Fruit fly (Drosophila melanogaster): ENCODE data around the gene CG12301.

CG12301 gene

DNA sequence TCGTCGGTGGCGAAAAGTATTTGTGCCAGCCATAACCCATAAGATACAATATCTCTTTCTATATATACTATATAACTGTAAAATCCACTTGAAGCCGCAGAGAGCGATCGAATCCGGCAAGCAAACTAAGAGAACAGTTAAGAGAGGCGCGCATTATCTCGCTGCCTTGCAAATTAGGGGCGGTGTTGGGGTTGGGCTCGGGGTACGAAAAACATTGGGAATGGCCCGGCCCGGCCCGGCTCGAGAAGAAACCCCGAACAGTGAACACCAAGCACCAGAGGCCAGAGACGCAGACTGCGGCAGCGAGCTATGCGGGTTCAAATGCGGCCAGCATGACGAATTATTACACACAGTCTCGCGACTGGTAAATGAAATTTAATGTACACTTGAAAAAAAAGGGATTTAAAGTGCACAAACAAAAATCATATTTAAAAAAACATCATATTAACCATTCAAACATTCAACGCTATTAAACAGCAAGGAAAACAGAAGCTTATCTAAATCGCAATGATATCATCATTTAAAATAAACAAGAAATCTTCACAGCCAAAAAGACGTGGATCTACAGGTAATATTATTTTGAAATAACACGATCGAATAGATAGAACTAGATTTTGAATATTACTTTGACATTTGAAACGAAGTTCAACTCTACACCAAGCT is 48.1 kb upstream of the CG12301 start (continued):
- peak; percentile 47 for TF ChIP-seq esn (GFP tag; optimal IDR thresholded peaks at IDR 0.05)
- no peak for TF ChIP-seq CG16779 (tag; optimal IDR thresholded peaks at IDR 0.05)
- peak; percentile 3 for TF ChIP-seq CG8319 (GFP tag; optimal IDR thresholded peaks at IDR 0.05)
- TF ChIP-seq CG15336 (GFP tag; IDR thresholded peaks at IDR 0.05): no peak
- TF ChIP-seq Smox (GFP tag; optimal IDR thresholded peaks at IDR 0.05): peak; percentile 42
- peak; percentile 72; the same call in 2 of the 3 replicates for TF ChIP-seq eg (GFP tag; IDR thresholded peaks at IDR 0.05)
- TF ChIP-seq spab (GFP tag; optimal IDR thresholded peaks at IDR 0.05): peak; percentile 52
- peak; percentile 47 for TF ChIP-seq Hr4 (GFP tag; optimal IDR thresholded peaks at IDR 0.05)
- TF ChIP-seq fkh (GFP tag; optimal IDR thresholded peaks at IDR 0.05): no peak

- TF ChIP-seq Eip93F (GFP tag; optimal IDR thresholded peaks at IDR 0.05): no peak
- TF ChIP-seq dsx (GFP tag; optimal IDR thresholded peaks at IDR 0.05; ENCODE audit: poor library complexity, severe bottlenecking): peak; percentile 54
- TF ChIP-seq Ets96B (tag; optimal IDR thresholded peaks at IDR 0.05): peak; percentile 66
- peak; percentile 20 for TF ChIP-seq CG4318 (GFP tag; optimal IDR thresholded peaks at IDR 0.05)
- peak; percentile 54 for TF ChIP-seq CG1621 (tag; optimal IDR thresholded peaks at IDR 0.05)
- peak; percentile 59 for TF ChIP-seq CG6276 (GFP tag; optimal IDR thresholded peaks at IDR 0.05)
- peak; percentile 84 for TF ChIP-seq topi (GFP tag; optimal IDR thresholded peaks at IDR 0.05)
- peak; percentile 79 for TF ChIP-seq Ets21C (GFP tag; optimal IDR thresholded peaks at IDR 0.05)
- TF ChIP-seq Sox14 (GFP tag; optimal IDR thresholded peaks at IDR 0.05): peak; percentile 88
- peak; percentile 35 for TF ChIP-seq CG11762 (GFP tag; optimal IDR thresholded peaks at IDR 0.05; ENCODE audit: insufficient read depth)
- no peak for TF ChIP-seq fkh (GFP tag; optimal IDR thresholded peaks at IDR 0.05)
- peak; percentile 58 for TF ChIP-seq CG6163 (GFP tag; IDR thresholded peaks at IDR 0.05)
- peak; percentile 25 to 31 for TF ChIP-seq salr (GFP tag; optimal IDR thresholded peaks at IDR 0.05)
- TF ChIP-seq CG11294 (GFP tag; IDR thresholded peaks at IDR 0.05): no peak
- TF ChIP-seq eg (GFP tag; IDR thresholded peaks at IDR 0.05): peak; percentile 39; the same call in 2 of the 3 replicates
- peak; percentile 65 for TF ChIP-seq OdsH (GFP tag; optimal IDR thresholded peaks at IDR 0.05)
- peak; percentile 68 for TF ChIP-seq CG3919 (GFP tag; optimal IDR thresholded peaks at IDR 0.05)
- peak; percentile 82 for TF ChIP-seq vri (GFP tag; optimal IDR thresholded peaks at IDR 0.05)
- TF ChIP-seq CG8632 (GFP tag; optimal IDR thresholded peaks at IDR 0.05): peak; percentile 31
- peak; percentile 90 for TF ChIP-seq Met (GFP tag; optimal IDR thresholded peaks at IDR 0.05)
- peak; percentile 35 for TF ChIP-seq CG11902 (GFP tag; optimal IDR thresholded peaks at IDR 0.05)
- peak; percentile 74 for TF ChIP-seq CG15336 (GFP tag; IDR thresholded peaks at IDR 0.05)
- no peak for TF ChIP-seq Hr38 (GFP tag; optimal IDR thresholded peaks at IDR 0.05)
- TF ChIP-seq Sox102F (GFP tag; optimal IDR thresholded peaks at IDR 0.05): peak; percentile 80
- peak; percentile 55 for TF ChIP-seq spab (GFP tag; optimal IDR thresholded peaks at IDR 0.05)
- TF ChIP-seq Eip78C (GFP tag): peak; percentile 94
- peak; percentile 64 for TF ChIP-seq Lpt (GFP tag; optimal IDR thresholded peaks at IDR 0.05)
- TF ChIP-seq acj6 (GFP tag; optimal IDR thresholded peaks at IDR 0.05): peak; percentile 64
- peak; percentile 79 for TF ChIP-seq CG10631 (GFP tag; optimal IDR thresholded peaks at IDR 0.05)
- peak; percentile 86 for TF ChIP-seq CG31627 (GFP tag; optimal IDR thresholded peaks at IDR 0.05)
- TF ChIP-seq Eip75B (GFP tag; optimal IDR thresholded peaks at IDR 0.05): peak; percentile 82
- peak; percentile 78 for TF ChIP-seq pdm3 (GFP tag; optimal IDR thresholded peaks at IDR 0.05)
- peak; percentile 50 for TF ChIP-seq net (GFP tag; optimal IDR thresholded peaks at IDR 0.05)
- peak; percentile 70 for TF ChIP-seq CG6808 (GFP tag; optimal IDR thresholded peaks at IDR 0.05)
- TF ChIP-seq fd59A (GFP tag; optimal IDR thresholded peaks at IDR 0.05): peak; percentile 72
- TF ChIP-seq Smox (GFP tag; optimal IDR thresholded peaks at IDR 0.05): peak; percentile 78
- peak; percentile 53 for TF ChIP-seq CG34406 (GFP tag; optimal IDR thresholded peaks at IDR 0.05)
- peak; percentile 61 for TF ChIP-seq dac (GFP tag; optimal IDR thresholded peaks at IDR 0.05)
- TF ChIP-seq CG6792 (GFP tag; optimal IDR thresholded peaks at IDR 0.05): peak; percentile 69
- TF ChIP-seq lz (GFP tag; optimal IDR thresholded peaks at IDR 0.05): peak; percentile 76
- peak; percentile 72 for TF ChIP-seq Hr4 (GFP tag; optimal IDR thresholded peaks at IDR 0.05)
- TF ChIP-seq CG16779 (tag; optimal IDR thresholded peaks at IDR 0.05): peak; percentile 47
- peak; percentile 40 for TF ChIP-seq Sox15 (GFP tag; optimal IDR thresholded peaks at IDR 0.05)
- peak; percentile 71 for TF ChIP-seq achi (GFP tag; optimal IDR thresholded peaks at IDR 0.05)
Observed at dm6 chr3L:15533402-15534129, 47.0 kb upstream of the CG12301 start.

Measured in whole organism, prepupa.